Worm (Caenorhabditis elegans): ENCODE data around the gene lpr-3.
A peak's percentile ranks its signal among the peaks of the same experiment; 100 is the strongest.

The lpr-3 gene

ce11 chrX:11076491-11076890, 19.3 kb downstream of the lpr-3 start, which contains the start of gene W04G3.12:
TSS of gene W04G3.12 (minus strand) at chrX:11076801.
- TF ChIP-seq ref-1 (GFP tag; conservative IDR thresholded peaks at IDR 0.05) = no peak
- TF ChIP-seq med-1 (GFP tag; optimal IDR thresholded peaks at IDR 0.05; ENCODE audit: insufficient read depth) = no peak

ce11 chrX:11078150-11078549, 20.9 kb downstream of the lpr-3 start, which contains the start of gene W04G3.10:
TSS of gene W04G3.10 (minus strand) at chrX:11078250.
- TF ChIP-seq ztf-23 (GFP tag; IDR thresholded peaks at IDR 0.05) = no peak
- no peak for TF ChIP-seq ztf-29 (GFP tag; IDR thresholded peaks at IDR 0.05)
- no peak for TF ChIP-seq klf-2 (GFP tag; conservative IDR thresholded peaks at IDR 0.05)
- TF ChIP-seq ref-1 (GFP tag; conservative IDR thresholded peaks at IDR 0.05) = no peak
- TF ChIP-seq cog-1 (tag; optimal IDR thresholded peaks at IDR 0.05) = no peak
- TF ChIP-seq med-1 (GFP tag; optimal IDR thresholded peaks at IDR 0.05; ENCODE audit: insufficient read depth) = no peak
- TF ChIP-seq tab-1 (GFP tag; IDR thresholded peaks at IDR 0.05) = no peak
- no peak for TF ChIP-seq T22C8.4 (GFP tag; IDR thresholded peaks at IDR 0.05)
- TF ChIP-seq flt-1 (GFP tag; IDR thresholded peaks at IDR 0.05) = no peak

ce11 chrX:11079667-11080066, 22.5 kb downstream of the lpr-3 start, which contains the start of gene W04G3.13:
TSS of gene W04G3.13 (minus strand) at chrX:11079767.
- TF ChIP-seq flt-1 (GFP tag; IDR thresholded peaks at IDR 0.05) (no peak), T22C8.4 (GFP tag; IDR thresholded peaks at IDR 0.05) (no peak), tab-1 (GFP tag; IDR thresholded peaks at IDR 0.05) (no peak), klf-2 (GFP tag; conservative IDR thresholded peaks at IDR 0.05) (no peak), cog-1 (tag; optimal IDR thresholded peaks at IDR 0.05) (no peak), med-1 (GFP tag; optimal IDR thresholded peaks at IDR 0.05; ENCODE audit: insufficient read depth) (no peak), ztf-23 (GFP tag; IDR thresholded peaks at IDR 0.05) (no peak), ref-1 (GFP tag; conservative IDR thresholded peaks at IDR 0.05) (no peak), ztf-29 (GFP tag; IDR thresholded peaks at IDR 0.05) (no peak)

ce11 chrX:11080170-11080728, 23.0 kb downstream of the lpr-3 start, which contains the start of gene sulp-7:
TSS of gene sulp-7 (plus strand) at chrX:11080678.
- TF ChIP-seq ztf-23 (GFP tag; IDR thresholded peaks at IDR 0.05) (no peak), ztf-29 (GFP tag; IDR thresholded peaks at IDR 0.05) (no peak), flt-1 (GFP tag; IDR thresholded peaks at IDR 0.05) (no peak), tab-1 (GFP tag; IDR thresholded peaks at IDR 0.05) (no peak), T22C8.4 (GFP tag; IDR thresholded peaks at IDR 0.05) (no peak), med-1 (GFP tag; optimal IDR thresholded peaks at IDR 0.05; ENCODE audit: insufficient read depth) (no peak), ref-1 (GFP tag; conservative IDR thresholded peaks at IDR 0.05) (no peak), cog-1 (tag; optimal IDR thresholded peaks at IDR 0.05) (no peak), klf-2 (GFP tag; conservative IDR thresholded peaks at IDR 0.05) (no peak)

- no peak for TF ChIP-seq tab-1 (GFP tag; IDR thresholded peaks at IDR 0.05)
- TF ChIP-seq med-1 (GFP tag; optimal IDR thresholded peaks at IDR 0.05; ENCODE audit: insufficient read depth) = no peak
- no peak for TF ChIP-seq ref-1 (GFP tag; conservative IDR thresholded peaks at IDR 0.05)
- no peak for TF ChIP-seq T22C8.4 (GFP tag; IDR thresholded peaks at IDR 0.05)
- TF ChIP-seq ztf-29 (GFP tag; IDR thresholded peaks at IDR 0.05) = no peak
- no peak for TF ChIP-seq ztf-23 (GFP tag; IDR thresholded peaks at IDR 0.05)
- TF ChIP-seq klf-2 (GFP tag; conservative IDR thresholded peaks at IDR 0.05) = no peak
- TF ChIP-seq cog-1 (tag; optimal IDR thresholded peaks at IDR 0.05) = no peak
- TF ChIP-seq flt-1 (GFP tag; IDR thresholded peaks at IDR 0.05) = no peak
Measured at ce11 chrX:11085162-11085561, 28.0 kb downstream of the lpr-3 start, which contains the start of gene W04G3.7. TSS of gene W04G3.7 (minus strand) at chrX:11085262.

ce11 chrX:11088952-11089351, 31.8 kb downstream of the lpr-3 start, which contains the start of gene W04G3.11:
TSS of gene W04G3.11 (plus strand) at chrX:11089195.
- TF ChIP-seq ztf-23 (GFP tag; IDR thresholded peaks at IDR 0.05) (no peak), med-1 (GFP tag; optimal IDR thresholded peaks at IDR 0.05; ENCODE audit: insufficient read depth) (no peak), ref-1 (GFP tag; conservative IDR thresholded peaks at IDR 0.05) (no peak), tab-1 (GFP tag; IDR thresholded peaks at IDR 0.05) (no peak), klf-2 (GFP tag; conservative IDR thresholded peaks at IDR 0.05) (no peak)

- TF ChIP-seq klf-2 (GFP tag; conservative IDR thresholded peaks at IDR 0.05) (peak; percentile 85), ztf-29 (GFP tag; IDR thresholded peaks at IDR 0.05) (peak; percentile 69), T22C8.4 (GFP tag; IDR thresholded peaks at IDR 0.05) (peak; percentile 100), ztf-23 (GFP tag; IDR thresholded peaks at IDR 0.05) (peak; percentile 93), ref-1 (GFP tag; conservative IDR thresholded peaks at IDR 0.05) (no peak), cog-1 (tag; optimal IDR thresholded peaks at IDR 0.05) (peak; percentile 98), flt-1 (GFP tag; IDR thresholded peaks at IDR 0.05) (peak; percentile 90), tab-1 (GFP tag; IDR thresholded peaks at IDR 0.05) (no peak; the same call in none of the 2 replicates), med-1 (GFP tag; optimal IDR thresholded peaks at IDR 0.05; ENCODE audit: insufficient read depth) (peak; percentile 76)
Measured at ce11 chrX:11093985-11094593, 36.9 kb downstream of the lpr-3 start.

- TF ChIP-seq tab-1 (GFP tag; IDR thresholded peaks at IDR 0.05) = peak; percentile 90
- peak; percentile 86 for TF ChIP-seq ztf-23 (GFP tag; IDR thresholded peaks at IDR 0.05)
- peak; percentile 82 for TF ChIP-seq klf-2 (GFP tag; conservative IDR thresholded peaks at IDR 0.05)
- TF ChIP-seq ref-1 (GFP tag; conservative IDR thresholded peaks at IDR 0.05) = peak; percentile 85
- peak; percentile 79 for TF ChIP-seq ztf-29 (GFP tag; IDR thresholded peaks at IDR 0.05)
- peak; percentile 83 for TF ChIP-seq cog-1 (tag; optimal IDR thresholded peaks at IDR 0.05)
- peak; percentile 94 for TF ChIP-seq flt-1 (GFP tag; IDR thresholded peaks at IDR 0.05)
- TF ChIP-seq T22C8.4 (GFP tag; IDR thresholded peaks at IDR 0.05) = peak; percentile 86
- TF ChIP-seq med-1 (GFP tag; optimal IDR thresholded peaks at IDR 0.05; ENCODE audit: insufficient read depth) = peak; percentile 35
Measured at ce11 chrX:11095480-11095879, 38.3 kb downstream of the lpr-3 start.

ce11 chrX:11097343-11097742, 40.1 kb downstream of the lpr-3 start:
- TF ChIP-seq ztf-29 (GFP tag; IDR thresholded peaks at IDR 0.05) (no peak), T22C8.4 (GFP tag; IDR thresholded peaks at IDR 0.05) (no peak), flt-1 (GFP tag; IDR thresholded peaks at IDR 0.05) (no peak), ref-1 (GFP tag; conservative IDR thresholded peaks at IDR 0.05) (no peak), cog-1 (tag; optimal IDR thresholded peaks at IDR 0.05) (no peak), med-1 (GFP tag; optimal IDR thresholded peaks at IDR 0.05; ENCODE audit: insufficient read depth) (no peak)
